Fruit fly (Drosophila melanogaster) whole organism, pupa: Measurements from ENCODE around the gene CG13113.

Experiments
- CG14655 ChIP-seq: fragments of 200-800 bp; sonication (Bioruptor generic); optimal IDR thresholded peaks from 3 replicates; lab custom pipeline; 2017; ENCODE audit warnings: mild to moderate bottlenecking, missing biosample characterization, missing genetic modification reagents, missing genetic modification characterization
- CG32121 ChIP-seq: fragments of 200-800 bp; sonication (Bioruptor generic); IDR thresholded peaks from 2 replicates; pipeline ENCODE4 v1.3.6; 2022; ENCODE audit warnings: missing biosample characterization, missing genetic modification characterization
- CG34367 ChIP-seq: fragments of 200-800 bp; sonication (Bioruptor generic); optimal IDR thresholded peaks from 2 replicates; lab custom pipeline; 2018; ENCODE audit warnings: missing biosample characterization, mild to moderate bottlenecking, missing genetic modification characterization
- CG8159 ChIP-seq: fragments of 200-800 bp; sonication (Bioruptor generic); optimal IDR thresholded peaks from 3 replicates; lab custom pipeline; 2018; ENCODE audit warnings: missing biosample characterization, mild to moderate bottlenecking, missing genetic modification characterization, moderate library complexity
- Pif1B ChIP-seq: fragments of 200-800 bp; sonication (Bioruptor generic); optimal IDR thresholded peaks from 3 replicates; lab custom pipeline; 2016; ENCODE audit warnings: missing biosample characterization, missing genetic modification characterization
- Snoo ChIP-seq: fragments of 200-800 bp; sonication (Bioruptor generic); optimal IDR thresholded peaks from 3 replicates; lab custom pipeline; 2017; ENCODE audit warnings: missing biosample characterization, mild to moderate bottlenecking, missing genetic modification characterization, inconsistent platforms
- fd96Ca ChIP-seq: fragments of 200-800 bp; sonication (Bioruptor generic); IDR thresholded peaks from 3 replicates; pipeline ENCODE4 v1.3.6; 2022; ENCODE audit warnings: missing biosample characterization, missing genetic modification characterization

- no peak for TF ChIP-seq Snoo (tag; lab: Kevin White, UChicago)
- peak; percentile 19 for TF ChIP-seq CG8159 (tag; lab: Kevin White, UChicago)
- no peak for TF ChIP-seq CG14655
- no peak for TF ChIP-seq CG34367
- TF ChIP-seq fd96Ca, result no peak
- TF ChIP-seq Pif1B (GFP tag; lab: Kevin White, UChicago), result no peak
- peak; percentile 30; the same call in 1 of the 2 replicates for TF ChIP-seq CG32121 (GFP tag; lab: Robert Waterston, UW)
Observed at dm6 chr2L:9494663-9495417, 49.1 kb upstream of the CG13113 start, which contains the start of gene Gdi.
